1 fruit fly cellular context compared by ENCODE assay signal in genomic region chrX:15891606-15892345, dm6.
TF ChIP-seq lines count a peak whose summit lies in the region.

shi (plus strand) TSS chrX:15892116.

TF ChIP-seq in whole organism, embryonic, 481 proteins besides CTCF, POLR2A, EP300 and RAD21 (continued from another document and continues in another):
- TF ChIP-seq CG12391 (tag; optimal IDR thresholded peaks at IDR 0.05; lab: Kevin White, UChicago) (peak; percentile 50), CG17361 (GFP tag; IDR thresholded peaks at IDR 0.05; lab: Robert Waterston, UW) (peak; percentile 26; the same call in 1 of the 3 replicates), chinmo (GFP tag; IDR thresholded peaks at IDR 0.05; lab: Robert Waterston, UW; ENCODE audit: partially characterized antibody) (peak; percentile 96), corto (GFP tag; optimal IDR thresholded peaks at IDR 0.05; lab: Kevin White, UChicago) (no peak), CG3995 (GFP tag; optimal IDR thresholded peaks at IDR 0.05; lab: Kevin White, UChicago) (peak; percentile 9), CG6765 (GFP tag; optimal IDR thresholded peaks at IDR 0.05; lab: Kevin White, UChicago) (no peak), CG10267 (tag; optimal IDR thresholded peaks at IDR 0.05; lab: Kevin White, UChicago) (peak; percentile 70), CG18599 (GFP tag; optimal IDR thresholded peaks at IDR 0.05; lab: Kevin White, UChicago) (peak; percentile 29), CG7786 (GFP tag; optimal IDR thresholded peaks at IDR 0.05; lab: Kevin White, UChicago) (peak; percentile 14), Camta (GFP tag; optimal IDR thresholded peaks at IDR 0.05; lab: Kevin White, UChicago) (no peak), ssp (GFP tag; IDR thresholded peaks at IDR 0.05; lab: Robert Waterston, UW) (peak; percentile 51), sim (GFP tag; IDR thresholded peaks at IDR 0.05; lab: Robert Waterston, UW) (no peak), zen2 (GFP tag; IDR thresholded peaks at IDR 0.05; lab: Robert Waterston, UW; ENCODE audit: partially characterized antibody) (peak; percentile 97; the same call in 2 of the 3 replicates), CG42726 (GFP tag; IDR thresholded peaks at IDR 0.05; lab: Robert Waterston, UW; ENCODE audit: partially characterized antibody) (peak; percentile 98), sens (GFP tag; lab: Kevin White, UChicago) (peak; percentile 88), Pdp1 (GFP tag; optimal IDR thresholded peaks at IDR 0.05; lab: Kevin White, UChicago) (peak in 1 of 2 experiments; percentile 8), PHDP (tag; optimal IDR thresholded peaks at IDR 0.05; lab: Kevin White, UChicago) (peak; percentile 11), nerfin-1 (tag; optimal IDR thresholded peaks at IDR 0.05; lab: Kevin White, UChicago) (no peak), sisA (GFP tag; IDR thresholded peaks at IDR 0.05; lab: Robert Waterston, UW) (no peak), twi (tag; optimal IDR thresholded peaks at IDR 0.05; lab: Kevin White, UChicago) (no peak), CG33213 (GFP tag; optimal IDR thresholded peaks at IDR 0.05; lab: Kevin White, UChicago) (peak; percentile 36), CHES-1-like (GFP tag; optimal IDR thresholded peaks at IDR 0.05; lab: Kevin White, UChicago) (peak; percentile 44), Hr51 (GFP tag; optimal IDR thresholded peaks at IDR 0.05; lab: Kevin White, UChicago) (peak in 1 of 2 experiments; percentile 53), YL-1 (GFP tag; optimal IDR thresholded peaks at IDR 0.05; lab: Kevin White, UChicago) (no peak), pho (GFP tag; optimal IDR thresholded peaks at IDR 0.05; lab: Kevin White, UChicago) (peak; percentile 33), Drgx (GFP tag; IDR thresholded peaks at IDR 0.05; lab: Robert Waterston, UW) (no peak), Sry-δ (GFP tag; optimal IDR thresholded peaks at IDR 0.05; lab: Kevin White, UChicago) (peak; percentile 94), sug (tag; optimal IDR thresholded peaks at IDR 0.05; lab: Kevin White, UChicago) (peak; percentile 46), CG11723 (GFP tag; optimal IDR thresholded peaks at IDR 0.05; lab: Kevin White, UChicago) (no peak), CG1603 (tag; optimal IDR thresholded peaks at IDR 0.05; lab: Kevin White, UChicago) (peak; percentile 79), Bgb (GFP tag; IDR thresholded peaks at IDR 0.05; lab: Robert Waterston, UW; ENCODE audit: partially characterized antibody) (peak; percentile 99), gsb-n (tag; optimal IDR thresholded peaks at IDR 0.05; lab: Kevin White, UChicago) (peak; percentile 15), Elba2 (GFP tag; optimal IDR thresholded peaks at IDR 0.05; lab: Kevin White, UChicago) (peak; percentile 65), CG13296 (GFP tag; optimal IDR thresholded peaks at IDR 0.05; lab: Kevin White, UChicago) (peak; percentile 23), sob (GFP tag; IDR thresholded peaks at IDR 0.05; lab: Robert Waterston, UW) (peak; percentile 35; the same call in 1 of the 2 replicates), bbx (GFP tag; IDR thresholded peaks at IDR 0.05; lab: Robert Waterston, UW; ENCODE audit: partially characterized antibody) (peak; percentile 99), wek (GFP tag; optimal IDR thresholded peaks at IDR 0.05; lab: Kevin White, UChicago) (no peak), Doc3 (GFP tag; IDR thresholded peaks at IDR 0.05; lab: Robert Waterston, UW; ENCODE audit: partially characterized antibody) (peak; percentile 91), CG9797 (GFP tag; optimal IDR thresholded peaks at IDR 0.05; lab: Kevin White, UChicago) (peak; percentile 85), CG31441 (GFP tag; IDR thresholded peaks at IDR 0.05; lab: Robert Waterston, UW) (no peak), vnd (GFP tag; IDR thresholded peaks at IDR 0.05; lab: Robert Waterston, UW; ENCODE audit: partially characterized antibody) (peak; percentile 99), CG30403 (GFP tag; optimal IDR thresholded peaks at IDR 0.05; lab: Kevin White, UChicago) (no peak), CG18619 (GFP tag; optimal IDR thresholded peaks at IDR 0.05; lab: Kevin White, UChicago) (no peak), CG14050 (GFP tag; IDR thresholded peaks at IDR 0.05; lab: Robert Waterston, UW) (no peak), CG10565 (GFP tag; optimal IDR thresholded peaks at IDR 0.05; lab: Kevin White, UChicago) (no peak), Nf-YB (GFP tag; optimal IDR thresholded peaks at IDR 0.05; lab: Kevin White, UChicago) (peak; percentile 18), CG12659 (GFP tag; optimal IDR thresholded peaks at IDR 0.05; lab: Kevin White, UChicago) (peak; percentile 76), bcd (GFP tag; optimal IDR thresholded peaks at IDR 0.05; lab: Kevin White, UChicago) (peak; percentile 3), ERR (GFP tag; optimal IDR thresholded peaks at IDR 0.05; lab: Kevin White, UChicago) (no peak), CG17829 (tag; optimal IDR thresholded peaks at IDR 0.05; lab: Kevin White, UChicago) (peak; percentile 37), CG34376 (GFP tag; optimal IDR thresholded peaks at IDR 0.05; lab: Kevin White, UChicago) (peak; percentile 80), nmo (GFP tag; optimal IDR thresholded peaks at IDR 0.05; lab: Kevin White, UChicago) (peak; percentile 62), slbo (GFP tag; IDR thresholded peaks at IDR 0.05; lab: Robert Waterston, UW) (peak; percentile 29; the same call in 1 of the 2 replicates), trem (tag; optimal IDR thresholded peaks at IDR 0.05; lab: Kevin White, UChicago) (peak; percentile 65), Med (GFP tag; lab: Kevin White, UChicago) (peak; percentile 89), Dbx (GFP tag; IDR thresholded peaks at IDR 0.05; lab: Robert Waterston, UW) (peak; percentile 61; the same call in 2 of the 3 replicates), al (GFP tag; IDR thresholded peaks at IDR 0.05; lab: Robert Waterston, UW) (0 out of 2 replicates have a peak, but pooled peaks have one; percentile 20), mam (GFP tag; optimal IDR thresholded peaks at IDR 0.05; lab: Kevin White, UChicago) (peak; percentile 6), lola (GFP tag; optimal IDR thresholded peaks at IDR 0.05; lab: Kevin White, UChicago) (no peak), CG17802 (tag; optimal IDR thresholded peaks at IDR 0.05; lab: Kevin White, UChicago) (no peak), CG10366 (GFP tag; IDR thresholded peaks at IDR 0.05; lab: Robert Waterston, UW) (no peak), CG15696 (tag; optimal IDR thresholded peaks at IDR 0.05; lab: Kevin White, UChicago) (no peak), mld (GFP tag; IDR thresholded peaks at IDR 0.05; lab: Robert Waterston, UW; ENCODE audit: partially characterized antibody) (peak; percentile 96), unc-4 (GFP tag; IDR thresholded peaks at IDR 0.05; lab: Robert Waterston, UW; ENCODE audit: partially characterized antibody) (peak; percentile 96), hbn (GFP tag; IDR thresholded peaks at IDR 0.05; lab: Robert Waterston, UW; ENCODE audit: partially characterized antibody) (peak; percentile 96), HLHmδ (GFP tag; optimal IDR thresholded peaks at IDR 0.05; lab: Kevin White, UChicago) (no peak), tna (GFP tag; IDR thresholded peaks at IDR 0.05; lab: Robert Waterston, UW; ENCODE audit: partially characterized antibody) (peak; percentile 98), MESR4 (GFP tag; optimal IDR thresholded peaks at IDR 0.05; lab: Kevin White, UChicago) (peak; percentile 72), CG7928 (GFP tag; optimal IDR thresholded peaks at IDR 0.05; lab: Kevin White, UChicago) (peak; percentile 83), dpn (GFP tag; optimal IDR thresholded peaks at IDR 0.05; lab: Kevin White, UChicago) (peak; percentile 23 to 35), CG14965 (GFP tag; optimal IDR thresholded peaks at IDR 0.05; lab: Kevin White, UChicago; ENCODE audit: borderline replicate concordance) (no peak), CG16815 (GFP tag; optimal IDR thresholded peaks at IDR 0.05; lab: Kevin White, UChicago) (no peak), row (GFP tag; IDR thresholded peaks at IDR 0.05; lab: Robert Waterston, UW) (peak; percentile 67), gem (tag; optimal IDR thresholded peaks at IDR 0.05; lab: Kevin White, UChicago) (no peak), kah (GFP tag; optimal IDR thresholded peaks at IDR 0.05; lab: Kevin White, UChicago) (no peak), CG11560 (tag; IDR thresholded peaks at IDR 0.05; lab: Robert Waterston, UW) (peak; percentile 95), onecut (GFP tag; IDR thresholded peaks at IDR 0.05; lab: Robert Waterston, UW) (peak; percentile 22), stwl (tag; optimal IDR thresholded peaks at IDR 0.05; lab: Kevin White, UChicago) (peak; percentile 89), Dref (GFP tag; IDR thresholded peaks at IDR 0.05; lab: Robert Waterston, UW) (peak; percentile 96), sna (GFP tag; IDR thresholded peaks at IDR 0.05; lab: Robert Waterston, UW; ENCODE audit: partially characterized antibody) (peak; percentile 93), CG1233 (GFP tag; optimal IDR thresholded peaks at IDR 0.05; lab: Kevin White, UChicago) (no peak), BtbVII (GFP tag; optimal IDR thresholded peaks at IDR 0.05; lab: Kevin White, UChicago) (no peak), mirr (GFP tag; optimal IDR thresholded peaks at IDR 0.05; lab: Kevin White, UChicago) (peak; percentile 59), CG11093 (GFP tag; IDR thresholded peaks at IDR 0.05; lab: Robert Waterston, UW) (no peak), B-H2 (GFP tag; optimal IDR thresholded peaks at IDR 0.05; lab: Kevin White, UChicago) (peak; percentile 63), Jarid2 (GFP tag; optimal IDR thresholded peaks at IDR 0.05; lab: Kevin White, UChicago) (peak; percentile 81), grn (GFP tag; optimal IDR thresholded peaks at IDR 0.05; lab: Kevin White, UChicago) (peak; percentile 52), D19A (tag; optimal IDR thresholded peaks at IDR 0.05; lab: Kevin White, UChicago) (no peak), otp (GFP tag; IDR thresholded peaks at IDR 0.05; lab: Robert Waterston, UW) (no peak; the same call in 2 of the 3 replicates), dm (GFP tag; optimal IDR thresholded peaks at IDR 0.05; lab: Kevin White, UChicago) (peak; percentile 26), Fer3 (tag; optimal IDR thresholded peaks at IDR 0.05; lab: Kevin White, UChicago) (peak; percentile 9), CG8478 (optimal IDR thresholded peaks at IDR 0.05; lab: Kevin White, UChicago) (no peak), ci (GFP tag; IDR thresholded peaks at IDR 0.05; lab: Robert Waterston, UW) (peak; percentile 58; the same call in 2 of the 3 replicates), Scr (GFP tag; IDR thresholded peaks at IDR 0.05; lab: Robert Waterston, UW; ENCODE audit: partially characterized antibody) (peak; percentile 96), CG15601 (tag; optimal IDR thresholded peaks at IDR 0.05; lab: Kevin White, UChicago) (peak; percentile 89), CrebB (tag; optimal IDR thresholded peaks at IDR 0.05; lab: Kevin White, UChicago) (peak; percentile 32), CG32532 (GFP tag; IDR thresholded peaks at IDR 0.05; lab: Robert Waterston, UW) (peak; percentile 47; the same call in 1 of the 2 replicates), Xrp1 (GFP tag; IDR thresholded peaks at IDR 0.05; lab: Robert Waterston, UW) (no peak), Nf-YC (tag; optimal IDR thresholded peaks at IDR 0.05; lab: Kevin White, UChicago) (peak; percentile 42), insv (GFP tag; optimal IDR thresholded peaks at IDR 0.05; lab: Kevin White, UChicago) (peak in 1 of 2 experiments; percentile 67), kni (GFP tag; optimal IDR thresholded peaks at IDR 0.05; lab: Kevin White, UChicago) (peak; percentile 19), Dad (GFP tag; optimal IDR thresholded peaks at IDR 0.05; lab: Kevin White, UChicago) (peak; percentile 14), CG15011 (GFP tag; optimal IDR thresholded peaks at IDR 0.05; lab: Kevin White, UChicago) (no peak), CG10431 (GFP tag; optimal IDR thresholded peaks at IDR 0.05; lab: Kevin White, UChicago) (peak; percentile 28), pfk (GFP tag; optimal IDR thresholded peaks at IDR 0.05; lab: Kevin White, UChicago) (peak; percentile 67), gro (GFP tag; optimal IDR thresholded peaks at IDR 0.05; lab: Kevin White, UChicago) (peak; percentile 27), CG13775 (GFP tag; optimal IDR thresholded peaks at IDR 0.05; lab: Kevin White, UChicago) (no peak), CG2202 (tag; optimal IDR thresholded peaks at IDR 0.05; lab: Kevin White, UChicago) (no peak), CG13424 (tag; optimal IDR thresholded peaks at IDR 0.05; lab: Kevin White, UChicago) (peak; percentile 12), zfh2 (GFP tag; optimal IDR thresholded peaks at IDR 0.05; lab: Kevin White, UChicago) (peak; percentile 13), CG6254 (GFP tag; optimal IDR thresholded peaks at IDR 0.05; lab: Kevin White, UChicago) (no peak), CG2120 (GFP tag; optimal IDR thresholded peaks at IDR 0.05; lab: Kevin White, UChicago) (peak; percentile 48), CG34224 (GFP tag; IDR thresholded peaks at IDR 0.05; lab: Robert Waterston, UW; ENCODE audit: partially characterized antibody) (peak; percentile 98), Nf-YA (GFP tag; IDR thresholded peaks at IDR 0.05; lab: Robert Waterston, UW) (0 out of 2 replicates have a peak, but pooled peaks have one; percentile 18), Sin3A (optimal IDR thresholded peaks at IDR 0.05; lab: Kevin White, UChicago) (peak; percentile 52), crp (GFP tag; optimal IDR thresholded peaks at IDR 0.05; lab: Kevin White, UChicago) (peak in 1 of 2 experiments; percentile 87), CG2712 (tag; optimal IDR thresholded peaks at IDR 0.05; lab: Kevin White, UChicago) (peak; percentile 46), CG13624 (GFP tag; optimal IDR thresholded peaks at IDR 0.05; lab: Kevin White, UChicago) (peak; percentile 19), fd3F (GFP tag; optimal IDR thresholded peaks at IDR 0.05; lab: Kevin White, UChicago) (no peak), CG13894 (tag; optimal IDR thresholded peaks at IDR 0.05; lab: Kevin White, UChicago) (peak; percentile 75), CG30431 (GFP tag; optimal IDR thresholded peaks at IDR 0.05; lab: Kevin White, UChicago) (no peak), Sox102F (GFP tag; optimal IDR thresholded peaks at IDR 0.05; lab: Kevin White, UChicago) (no peak), CG7987 (GFP tag; optimal IDR thresholded peaks at IDR 0.05; lab: Kevin White, UChicago) (no peak), cato (GFP tag; optimal IDR thresholded peaks at IDR 0.05; lab: Kevin White, UChicago; ENCODE audit: borderline replicate concordance) (no peak), chif (GFP tag; optimal IDR thresholded peaks at IDR 0.05; lab: Kevin White, UChicago) (no peak), pzg (GFP tag; optimal IDR thresholded peaks at IDR 0.05; lab: Kevin White, UChicago) (peak; percentile 94), knrl (GFP tag; IDR thresholded peaks at IDR 0.05; lab: Robert Waterston, UW; ENCODE audit: partially characterized antibody) (peak; percentile 97), CG8290 (GFP tag; optimal IDR thresholded peaks at IDR 0.05; lab: Kevin White, UChicago) (peak; percentile 48), CG8290 (tag; optimal IDR thresholded peaks at IDR 0.05; lab: Kevin White, UChicago) (peak in 1 of 2 experiments; percentile 75)
